Fruit fly (Drosophila melanogaster) whole organism, embryonic: ENCODE measurements around the gene sip3.

Source experiments
- Aef1 ChIP-seq: fragments of 200-800 bp; sonication (Bioruptor generic); IDR thresholded peaks from 3 replicates; pipeline ENCODE4 v1.3.6; 2022; ENCODE audit warnings: missing biosample characterization, missing genetic modification characterization
- Antp ChIP-seq: fragments of 200-800 bp; sonication (Bioruptor generic); optimal IDR thresholded peaks from 3 replicates; lab custom pipeline; 2016; ENCODE audit warnings: missing biosample characterization, missing genetic modification characterization
- Atf-2 ChIP-seq: fragments of 200-800 bp; sonication (Bioruptor generic); optimal IDR thresholded peaks from 2 replicates; lab custom pipeline; 2016; ENCODE audit warnings: missing biosample characterization, missing genetic modification characterization
- B-H1 ChIP-seq: fragments of 200-800 bp; sonication (Bioruptor generic); IDR thresholded peaks from 3 replicates; pipeline ENCODE4 v1.3.6; 2022; ENCODE audit warnings: missing biosample characterization, missing genetic modification characterization
- BtbVII ChIP-seq: fragments of 200-800 bp; sonication (Bioruptor generic); optimal IDR thresholded peaks from 3 replicates; lab custom pipeline; 2017; ENCODE audit warnings: missing biosample characterization, mild to moderate bottlenecking, missing genetic modification characterization
- CG10431 ChIP-seq: fragments of 200-800 bp; sonication (Bioruptor generic); optimal IDR thresholded peaks from 3 replicates; lab custom pipeline; 2018; ENCODE audit warnings: missing biosample characterization, mild to moderate bottlenecking, missing genetic modification characterization
- CG12155 ChIP-seq: fragments of 200-800 bp; sonication (Bioruptor generic); optimal IDR thresholded peaks from 3 replicates; lab custom pipeline; 2016; ENCODE audit warnings: missing biosample characterization, missing genetic modification characterization
- CG12391 ChIP-seq: fragments of 200-800 bp; sonication (Bioruptor generic); optimal IDR thresholded peaks from 3 replicates; lab custom pipeline; 2018; ENCODE audit warnings: missing biosample characterization, mild to moderate bottlenecking, missing genetic modification characterization, moderate library complexity
- CG13287 ChIP-seq: fragments of 200-800 bp; sonication (Bioruptor generic); IDR thresholded peaks from 2 replicates; pipeline ENCODE4 v1.3.6; 2022; ENCODE audit warnings: missing biosample characterization, missing genetic modification characterization; ENCODE audit not compliant: partially characterized antibody
- CG13624 ChIP-seq: fragments of 200-800 bp; sonication (Bioruptor generic); optimal IDR thresholded peaks from 2 replicates; lab custom pipeline; 2016; ENCODE audit warnings: missing biosample characterization, missing genetic modification characterization
- CG17612 ChIP-seq: fragments of 200-800 bp; sonication (Bioruptor generic); IDR thresholded peaks from 2 replicates; pipeline ENCODE4 v1.3.6; 2022; ENCODE audit warnings: missing biosample characterization, missing genetic modification characterization
- CG18262 ChIP-seq: fragments of 200-800 bp; optimal IDR thresholded peaks from 3 replicates; lab custom pipeline; 2019; ENCODE audit warnings: missing biosample characterization, mild to moderate bottlenecking, missing genetic modification characterization, moderate library complexity
- CG1832 ChIP-seq: fragments of 200-800 bp; sonication (Bioruptor generic); optimal IDR thresholded peaks from 2 replicates; lab custom pipeline; 2017; ENCODE audit warnings: missing biosample characterization, mild to moderate bottlenecking, missing genetic modification characterization, inconsistent platforms
- CG2712 ChIP-seq: fragments of 200-800 bp; optimal IDR thresholded peaks from 3 replicates; lab custom pipeline; 2019; ENCODE audit warnings: missing biosample characterization, mild to moderate bottlenecking, missing genetic modification characterization, moderate library complexity
- CG30431 ChIP-seq: fragments of 200-800 bp; sonication (Bioruptor generic); optimal IDR thresholded peaks from 2 replicates; lab custom pipeline; 2017; ENCODE audit warnings: missing biosample characterization, missing genetic modification characterization
- CG3726 ChIP-seq: fragments of 200-800 bp; sonication (Bioruptor generic); IDR thresholded peaks from 3 replicates; pipeline ENCODE4, ENCODE4 v1.3.6; 2022; ENCODE audit warnings: missing biosample characterization, missing genetic modification characterization
- CG42726 ChIP-seq: fragments of 200-800 bp; sonication (Bioruptor generic); IDR thresholded peaks from 2 replicates; pipeline ENCODE4 v1.3.6; 2022; ENCODE audit warnings: missing biosample characterization, missing genetic modification characterization; ENCODE audit not compliant: partially characterized antibody
- CG43689 ChIP-seq: fragments of 200-800 bp; sonication (Bioruptor generic); IDR thresholded peaks from 2 replicates; pipeline ENCODE4 v1.3.6; 2022; ENCODE audit warnings: missing biosample characterization, missing genetic modification characterization
- CG4424 ChIP-seq: fragments of 200-800 bp; sonication (Bioruptor generic); optimal IDR thresholded peaks from 3 replicates; lab custom pipeline; 2016; ENCODE audit warnings: missing biosample characterization, missing genetic modification characterization
- CG4854 ChIP-seq: fragments of 200-800 bp; sonication (Bioruptor generic); optimal IDR thresholded peaks from 2 replicates; lab custom pipeline; 2016; ENCODE audit warnings: missing biosample characterization, missing genetic modification characterization, inconsistent platforms
- CG6254 ChIP-seq: fragments of 200-800 bp; sonication (Bioruptor generic); optimal IDR thresholded peaks from 3 replicates; lab custom pipeline; 2017; ENCODE audit warnings: mild to moderate bottlenecking, missing biosample characterization, missing genetic modification reagents, missing genetic modification characterization
- CG6654 ChIP-seq: fragments of 200-800 bp; sonication (Bioruptor generic); optimal IDR thresholded peaks from 2 replicates; lab custom pipeline; 2017; ENCODE audit warnings: missing biosample characterization, mild to moderate bottlenecking, missing genetic modification characterization
- CG8290 ChIP-seq, 3 experiments: fragments of 200-800 bp; sonication (Bioruptor generic); optimal IDR thresholded peaks; 2 replicates each; lab custom pipeline; 2016 to 2019; ENCODE audit warnings: missing biosample characterization in 3 of 3, missing genetic modification characterization in 3 of 3, mild to moderate bottlenecking in 2 of 3, moderate library complexity in 1 of 3
- CG8924 ChIP-seq: fragments of 200-800 bp; optimal IDR thresholded peaks from 3 replicates; lab custom pipeline; 2019; ENCODE audit warnings: missing biosample characterization, mild to moderate bottlenecking, missing genetic modification characterization, moderate library complexity
- CTCF ChIP-seq: fragments of 200-800 bp; sonication (Bioruptor generic); optimal IDR thresholded peaks from 2 replicates; lab custom pipeline; 2017; ENCODE audit warnings: missing biosample characterization, mild to moderate bottlenecking, missing genetic modification characterization, moderate library complexity
- Dfd ChIP-seq, 2 experiments: fragments of >200 bp; optimal IDR thresholded peaks; 2 replicates each; lab custom pipeline; 2017; ENCODE audit warnings: missing biosample characterization in 2 of 2, missing genetic modification characterization in 2 of 2
- HmgZ ChIP-seq: fragments of 200-800 bp; sonication (Bioruptor generic); optimal IDR thresholded peaks from 2 replicates; lab custom pipeline; 2018; ENCODE audit warnings: missing biosample characterization, mild to moderate bottlenecking, missing genetic modification characterization
- Hmx ChIP-seq: fragments of 200-800 bp; sonication (Bioruptor generic); optimal IDR thresholded peaks from 2 replicates; lab custom pipeline; 2016; ENCODE audit warnings: missing biosample characterization, missing genetic modification characterization
- MTF-1 ChIP-seq: fragments of 200-800 bp; sonication (Bioruptor generic); optimal IDR thresholded peaks from 2 replicates; lab custom pipeline; 2018; ENCODE audit warnings: missing biosample characterization, mild to moderate bottlenecking, missing genetic modification characterization, borderline replicate concordance
- Neu2 ChIP-seq: fragments of 200-800 bp; sonication (Bioruptor generic); optimal IDR thresholded peaks from 3 replicates; lab custom pipeline; 2016; ENCODE audit warnings: missing biosample characterization, missing genetic modification characterization, borderline replicate concordance
- Oaz ChIP-seq: fragments of 200-800 bp; sonication (Bioruptor generic); IDR thresholded peaks from 2 replicates; pipeline ENCODE4 v1.3.6; 2022; ENCODE audit warnings: missing biosample characterization, missing genetic modification characterization
- Ravus ChIP-seq: fragments of 200-800 bp; sonication (Bioruptor generic); IDR thresholded peaks from 2 replicates; pipeline ENCODE4 v1.3.6; 2022; ENCODE audit warnings: missing biosample characterization, missing genetic modification characterization
- Spps ChIP-seq: fragments of 200-800 bp; sonication (Bioruptor generic); optimal IDR thresholded peaks from 2 replicates; lab custom pipeline; 2018; ENCODE audit warnings: missing biosample characterization, mild to moderate bottlenecking, missing genetic modification characterization
- ab ChIP-seq: fragments of 200-800 bp; sonication (Bioruptor generic); optimal IDR thresholded peaks from 2 replicates; lab custom pipeline; 2016; ENCODE audit warnings: missing biosample characterization, missing genetic modification characterization
- bigmax ChIP-seq: fragments of 200-800 bp; sonication (Bioruptor generic); optimal IDR thresholded peaks from 2 replicates; lab custom pipeline; 2018; ENCODE audit warnings: missing biosample characterization, mild to moderate bottlenecking, missing genetic modification characterization
- bsh ChIP-seq, 2 experiments: fragments of 200-800 bp; sonication (Bioruptor generic); optimal IDR thresholded peaks; 2 replicates each; lab custom pipeline; 2017 to 2018; ENCODE audit warnings: mild to moderate bottlenecking in 2 of 2, missing biosample characterization in 2 of 2, missing genetic modification characterization in 2 of 2, moderate library complexity in 1 of 2
- cad ChIP-seq: fragments of >200 bp; optimal IDR thresholded peaks from 2 replicates; lab custom pipeline; 2017; ENCODE audit warnings: missing biosample characterization, missing genetic modification characterization
- chn ChIP-seq: fragments of 200-800 bp; sonication (Bioruptor generic); optimal IDR thresholded peaks from 2 replicates; lab custom pipeline; 2016; ENCODE audit warnings: missing biosample characterization, missing genetic modification characterization
- croc ChIP-seq: fragments of 200-800 bp; sonication (Bioruptor generic); conservative IDR thresholded peaks from 3 replicates; pipeline ENCODE4 v1.3.6; 2022; ENCODE audit warnings: missing biosample characterization, missing genetic modification characterization
- dimm ChIP-seq: fragments of 200-800 bp; sonication (Bioruptor generic); IDR thresholded peaks from 2 replicates; pipeline ENCODE4 v1.3.6; 2022; ENCODE audit warnings: missing biosample characterization, missing genetic modification characterization
- dysf ChIP-seq: fragments of 200-800 bp; sonication (Bioruptor generic); IDR thresholded peaks from 3 replicates; pipeline ENCODE4 v1.3.6; 2022; ENCODE audit warnings: missing biosample characterization, missing genetic modification characterization
- fd96Cb ChIP-seq: fragments of 200-800 bp; sonication (Bioruptor generic); optimal IDR thresholded peaks from 2 replicates; lab custom pipeline; 2018; ENCODE audit warnings: missing biosample characterization, mild to moderate bottlenecking, missing genetic modification characterization, moderate library complexity
- gsb ChIP-seq: fragments of 200-800 bp; sonication (Bioruptor generic); IDR thresholded peaks from 2 replicates; pipeline ENCODE4 v1.3.6; 2022; ENCODE audit warnings: missing biosample characterization, missing genetic modification characterization
- hth ChIP-seq: fragments of >200 bp; optimal IDR thresholded peaks from 2 replicates; lab custom pipeline; 2017; ENCODE audit warnings: inconsistent platforms
- ind ChIP-seq: fragments of 200-800 bp; sonication (Bioruptor generic); optimal IDR thresholded peaks from 3 replicates; lab custom pipeline; 2016; ENCODE audit warnings: missing biosample characterization, missing genetic modification characterization
- jumu ChIP-seq: fragments of 200-800 bp; sonication (Bioruptor generic); optimal IDR thresholded peaks from 3 replicates; lab custom pipeline; 2016; ENCODE audit warnings: missing biosample characterization, missing genetic modification characterization
- pum ChIP-seq: fragments of 200-800 bp; sonication (Bioruptor generic); optimal IDR thresholded peaks from 2 replicates; lab custom pipeline; 2016; ENCODE audit warnings: missing biosample characterization, missing genetic modification characterization
- rib ChIP-seq: fragments of 200-800 bp; sonication (Bioruptor generic); IDR thresholded peaks from 2 replicates; pipeline ENCODE4 v1.3.6; 2022; ENCODE audit warnings: missing biosample characterization, missing genetic modification characterization
- row ChIP-seq: fragments of 200-800 bp; sonication (Bioruptor generic); IDR thresholded peaks from 3 replicates; pipeline ENCODE4 v1.3.6; 2022; ENCODE audit warnings: missing biosample characterization, missing genetic modification characterization
- slp2 ChIP-seq: fragments of 200-800 bp; sonication (Bioruptor generic); optimal IDR thresholded peaks from 2 replicates; lab custom pipeline; 2016; ENCODE audit warnings: missing biosample characterization, missing genetic modification characterization
- sqz ChIP-seq: fragments of 200-800 bp; sonication (Bioruptor generic); optimal IDR thresholded peaks from 3 replicates; lab custom pipeline; 2018; ENCODE audit warnings: missing biosample characterization, mild to moderate bottlenecking, missing genetic modification characterization

Gene sip3

DNA sequence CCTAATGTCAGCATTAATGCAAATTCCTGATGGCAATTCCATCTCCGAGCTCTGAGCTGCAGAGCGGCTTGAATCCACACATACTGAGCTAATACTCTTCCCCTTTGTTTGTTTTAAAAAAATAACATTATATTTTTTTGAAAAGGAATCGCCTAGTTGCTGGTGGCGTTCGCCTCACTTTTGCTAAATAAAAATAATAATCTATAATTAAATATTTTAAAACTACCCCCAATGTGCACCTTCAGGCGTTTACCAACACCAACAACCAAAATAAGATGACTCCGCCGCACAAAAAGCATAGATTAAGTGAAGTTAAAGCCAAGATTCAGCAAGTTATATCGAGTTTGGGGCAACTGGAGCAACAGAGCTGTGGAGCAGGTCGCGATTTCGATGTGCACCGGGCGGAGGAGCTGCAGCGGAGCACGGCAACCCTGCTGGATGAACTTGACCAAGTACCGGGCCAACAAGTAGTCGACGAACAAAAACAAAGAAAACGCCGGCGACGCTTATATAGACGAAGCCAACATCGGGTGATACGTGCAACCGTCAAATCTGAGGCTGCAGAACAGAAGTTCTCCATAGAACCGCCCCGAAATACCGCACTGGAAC is 27.9 kb upstream of the sip3 start, which contains the start of gene CG1896 (continued):
- no peak for TF ChIP-seq CG30431 (GFP tag; lab: Kevin White, UChicago)
- TF ChIP-seq gsb, result no peak
- no peak for TF ChIP-seq CG4854
- no peak for TF ChIP-seq ab
- TF ChIP-seq hth (lab: Kevin White, UChicago), result no peak
- peak; percentile 67 for TF ChIP-seq row (GFP tag; lab: Robert Waterston, UW)
- peak; percentile 48 for TF ChIP-seq CG18262 (tag; lab: Kevin White, UChicago)
- no peak for TF ChIP-seq Antp (GFP tag; lab: Kevin White, UChicago)
- TF ChIP-seq CG3726, result no peak
- no peak for TF ChIP-seq CG10431
- no peak for TF ChIP-seq CG1832
- TF ChIP-seq CG8290 (GFP tag; optimal IDR thresholded peaks at IDR 0.05; lab: Kevin White, UChicago), result no peak
- TF ChIP-seq CG8290 (tag; optimal IDR thresholded peaks at IDR 0.05; lab: Kevin White, UChicago), result no peak
- peak; percentile 30 for TF ChIP-seq CG6254 (GFP tag; lab: Kevin White, UChicago)
- TF ChIP-seq CG12391 (tag; lab: Kevin White, UChicago), result peak; percentile 49
- TF ChIP-seq CG2712 (tag; lab: Kevin White, UChicago), result peak; percentile 55
- TF ChIP-seq CG13287 (GFP tag; lab: Robert Waterston, UW), result 0 out of 2 replicates have a peak, but pooled peaks have one; percentile 23
- TF ChIP-seq bsh (GFP tag; optimal IDR thresholded peaks at IDR 0.05; lab: Kevin White, UChicago), result peak in 1 of 2 experiments; percentile 52
- no peak for TF ChIP-seq CG13624
- no peak for TF ChIP-seq cad (GFP tag; lab: Kevin White, UChicago)
- TF ChIP-seq Neu2 (GFP tag; lab: Kevin White, UChicago), result no peak
- TF ChIP-seq dimm (GFP tag; lab: Robert Waterston, UW), result no peak
- no peak for TF ChIP-seq CG42726 (GFP tag; lab: Robert Waterston, UW)
- TF ChIP-seq fd96Cb, result peak; percentile 26
- TF ChIP-seq pum (GFP tag; lab: Kevin White, UChicago), result no peak
- peak; percentile 1 for TF ChIP-seq CG6654 (GFP tag; lab: Kevin White, UChicago)
- TF ChIP-seq chn (GFP tag; lab: Kevin White, UChicago), result no peak
- no peak for TF ChIP-seq bigmax (GFP tag; lab: Kevin White, UChicago)
- TF ChIP-seq slp2 (GFP tag; lab: Kevin White, UChicago), result no peak
- TF ChIP-seq Atf-2, result no peak
- TF ChIP-seq dysf (GFP tag; lab: Robert Waterston, UW), result peak; percentile 54; the same call in 1 of the 3 replicates
- TF ChIP-seq B-H1, result peak; percentile 36; the same call in 1 of the 3 replicates
- no peak for TF ChIP-seq rib (GFP tag; lab: Robert Waterston, UW)
- peak; percentile 12 for TF ChIP-seq Spps (tag; lab: Kevin White, UChicago)
- no peak for TF ChIP-seq sqz (GFP tag; lab: Kevin White, UChicago)
- TF ChIP-seq CG17612 (GFP tag; lab: Robert Waterston, UW), result no peak
- TF ChIP-seq CG4424 (GFP tag; lab: Kevin White, UChicago), result peak; percentile 52
- TF ChIP-seq Oaz (GFP tag; lab: Robert Waterston, UW), result no peak
- peak; percentile 15 for TF ChIP-seq HmgZ (tag; lab: Kevin White, UChicago)
- TF ChIP-seq BtbVII (GFP tag; lab: Kevin White, UChicago), result no peak
- TF ChIP-seq CG8924, result peak; percentile 60
- TF ChIP-seq jumu (GFP tag; lab: Kevin White, UChicago), result no peak
- TF ChIP-seq Hmx (GFP tag; lab: Kevin White, UChicago), result no peak
- peak; percentile 29 for TF ChIP-seq ind
- peak; percentile 28; the same call in 1 of the 3 replicates for TF ChIP-seq croc (GFP tag; lab: Robert Waterston, UW)
- peak; percentile 10; the same call in 1 of the 3 replicates for TF ChIP-seq Aef1 (GFP tag; lab: Robert Waterston, UW)
- no peak for TF ChIP-seq CG43689 (GFP tag; lab: Robert Waterston, UW)
- no peak for TF ChIP-seq Ravus (GFP tag; lab: Robert Waterston, UW)
- peak; percentile 38 for TF ChIP-seq CG12155 (GFP tag; lab: Kevin White, UChicago)
- peak; percentile 4 for TF ChIP-seq CTCF (GFP tag; lab: Kevin White, UChicago)
- TF ChIP-seq Dfd (GFP tag; optimal IDR thresholded peaks at IDR 0.05; lab: Kevin White, UChicago), result no peak
- peak; percentile 5 for TF ChIP-seq MTF-1 (GFP tag; lab: Kevin White, UChicago)
